1 fruit fly cellular context compared by ENCODE assay signal in genomic region chr2L:20097105-20097631, dm6.
A peak's percentile ranks its signal among the peaks of the same experiment; 100 is the strongest.
TF ChIP-seq lines count a peak whose summit lies in the region.

mRpS18B (minus strand) TSS chr2L:20097253.
Kua (plus strand) TSS chr2L:20097581.

TF ChIP-seq in whole organism, embryonic, 481 proteins besides CTCF, POLR2A, EP300 and RAD21 (continued from another document):
- peak; percentile 9 for TF ChIP-seq CG17802 (tag; optimal IDR thresholded peaks at IDR 0.05; lab: Kevin White, UChicago)
- TF ChIP-seq CG14667 (GFP tag; IDR thresholded peaks at IDR 0.05; lab: Robert Waterston, UW), result no peak
- peak; percentile 40 for TF ChIP-seq CG2129 (GFP tag; IDR thresholded peaks at IDR 0.05; lab: Robert Waterston, UW; ENCODE audit: partially characterized antibody)
- TF ChIP-seq gem (tag; optimal IDR thresholded peaks at IDR 0.05; lab: Kevin White, UChicago), result peak; percentile 78
- peak; percentile 47 for TF ChIP-seq lilli (GFP tag; optimal IDR thresholded peaks at IDR 0.05; lab: Kevin White, UChicago)
- peak; percentile 70 for TF ChIP-seq CG11504 (tag; optimal IDR thresholded peaks at IDR 0.05; lab: Kevin White, UChicago)
- peak; percentile 44 to 53 for TF ChIP-seq dpn (GFP tag; optimal IDR thresholded peaks at IDR 0.05; lab: Kevin White, UChicago)
- peak; percentile 72; the same call in 2 of the 3 replicates for TF ChIP-seq Dbx (GFP tag; IDR thresholded peaks at IDR 0.05; lab: Robert Waterston, UW)
- TF ChIP-seq lab (GFP tag; optimal IDR thresholded peaks at IDR 0.05; lab: Kevin White, UChicago), result peak; percentile 57
- peak; percentile 28; the same call in 1 of the 3 replicates for TF ChIP-seq B-H1 (GFP tag; IDR thresholded peaks at IDR 0.05; lab: Robert Waterston, UW)
- TF ChIP-seq kni (GFP tag; optimal IDR thresholded peaks at IDR 0.05; lab: Kevin White, UChicago), result no peak
- peak; percentile 51 for TF ChIP-seq CG12104 (GFP tag; optimal IDR thresholded peaks at IDR 0.05; lab: Kevin White, UChicago)
- TF ChIP-seq fru (optimal IDR thresholded peaks at IDR 0.05; lab: Kevin White, UChicago), result no peak
- TF ChIP-seq Fer2 (tag; optimal IDR thresholded peaks at IDR 0.05; lab: Kevin White, UChicago), result peak; percentile 51
- TF ChIP-seq CG8388 (GFP tag; optimal IDR thresholded peaks at IDR 0.05; lab: Kevin White, UChicago), result peak; percentile 41
- TF ChIP-seq Adf1 (GFP tag; IDR thresholded peaks at IDR 0.05; lab: Robert Waterston, UW), result peak; percentile 12; the same call in 1 of the 2 replicates
- peak; percentile 53; the same call in 1 of the 2 replicates for TF ChIP-seq Xrp1 (GFP tag; IDR thresholded peaks at IDR 0.05; lab: Robert Waterston, UW)
- TF ChIP-seq CG13775 (GFP tag; optimal IDR thresholded peaks at IDR 0.05; lab: Kevin White, UChicago), result peak; percentile 59
- TF ChIP-seq CG31388 (GFP tag; optimal IDR thresholded peaks at IDR 0.05; lab: Kevin White, UChicago), result no peak
- no peak for TF ChIP-seq CG1024 (GFP tag; IDR thresholded peaks at IDR 0.05; lab: Robert Waterston, UW)
- TF ChIP-seq Hr78 (GFP tag; optimal IDR thresholded peaks at IDR 0.05; lab: Kevin White, UChicago), result no peak
- no peak for TF ChIP-seq nom (GFP tag; optimal IDR thresholded peaks at IDR 0.05; lab: Kevin White, UChicago)
- TF ChIP-seq Atf3 (GFP tag; optimal IDR thresholded peaks at IDR 0.05; lab: Kevin White, UChicago), result no peak
- TF ChIP-seq Oaz (GFP tag; IDR thresholded peaks at IDR 0.05; lab: Robert Waterston, UW), result no peak
- TF ChIP-seq E2f1 (GFP tag; IDR thresholded peaks at IDR 0.05; lab: Robert Waterston, UW), result no peak; the same call in 1 of the 2 replicates
- TF ChIP-seq hth (optimal IDR thresholded peaks at IDR 0.05; lab: Kevin White, UChicago), result no peak
- TF ChIP-seq Lhr (GFP tag; optimal IDR thresholded peaks at IDR 0.05; lab: Kevin White, UChicago), result peak; percentile 45
- TF ChIP-seq abd-A (tag; optimal IDR thresholded peaks at IDR 0.05; lab: Kevin White, UChicago), result no peak
- TF ChIP-seq Stat92E (GFP tag; optimal IDR thresholded peaks at IDR 0.05; lab: Kevin White, UChicago), result no peak
- TF ChIP-seq row (GFP tag; IDR thresholded peaks at IDR 0.05; lab: Robert Waterston, UW), result peak; percentile 86
- peak; percentile 58 for TF ChIP-seq dmrt11E (tag; optimal IDR thresholded peaks at IDR 0.05; lab: Kevin White, UChicago)
- peak; percentile 71; the same call in 1 of the 3 replicates for TF ChIP-seq zfh1 (GFP tag; IDR thresholded peaks at IDR 0.05; lab: Robert Waterston, UW)
- TF ChIP-seq al (GFP tag; IDR thresholded peaks at IDR 0.05; lab: Robert Waterston, UW), result peak; percentile 42; the same call in 1 of the 2 replicates
- peak; percentile 55 for TF ChIP-seq Scr (GFP tag; IDR thresholded peaks at IDR 0.05; lab: Robert Waterston, UW; ENCODE audit: partially characterized antibody)
- peak; percentile 47 for TF ChIP-seq kah (GFP tag; optimal IDR thresholded peaks at IDR 0.05; lab: Kevin White, UChicago)
- TF ChIP-seq CG4854 (GFP tag; optimal IDR thresholded peaks at IDR 0.05; lab: Kevin White, UChicago), result no peak
- no peak for TF ChIP-seq tll (GFP tag; optimal IDR thresholded peaks at IDR 0.05; lab: Kevin White, UChicago)
- TF ChIP-seq gce (GFP tag; IDR thresholded peaks at IDR 0.05; lab: Robert Waterston, UW), result no peak
- peak; percentile 45 for TF ChIP-seq CG30020 (tag; optimal IDR thresholded peaks at IDR 0.05; lab: Kevin White, UChicago)
- TF ChIP-seq ranshi (GFP tag; IDR thresholded peaks at IDR 0.05; lab: Robert Waterston, UW), result peak; percentile 57; the same call in 1 of the 2 replicates
- TF ChIP-seq Deaf1 (tag; optimal IDR thresholded peaks at IDR 0.05; lab: Kevin White, UChicago), result no peak
- TF ChIP-seq sens-2 (GFP tag; IDR thresholded peaks at IDR 0.05; lab: Robert Waterston, UW), result 0 out of 2 replicates have a peak, but pooled peaks have one; percentile 31
- TF ChIP-seq CG3281 (GFP tag; optimal IDR thresholded peaks at IDR 0.05; lab: Kevin White, UChicago), result peak; percentile 50
- no peak for TF ChIP-seq CG8765 (GFP tag; IDR thresholded peaks at IDR 0.05; lab: Robert Waterston, UW)
- TF ChIP-seq ken (GFP tag; IDR thresholded peaks at IDR 0.05; lab: Robert Waterston, UW), result peak; percentile 71
- peak; percentile 2 for TF ChIP-seq gsb-n (tag; optimal IDR thresholded peaks at IDR 0.05; lab: Kevin White, UChicago)
- TF ChIP-seq Xbp1 (GFP tag; optimal IDR thresholded peaks at IDR 0.05; lab: Kevin White, UChicago), result peak; percentile 65
- TF ChIP-seq CG16815 (GFP tag; optimal IDR thresholded peaks at IDR 0.05; lab: Kevin White, UChicago), result no peak
- TF ChIP-seq CG14710 (tag; optimal IDR thresholded peaks at IDR 0.05; lab: Kevin White, UChicago), result peak; percentile 65
- peak; percentile 54 for TF ChIP-seq Fer3 (tag; optimal IDR thresholded peaks at IDR 0.05; lab: Kevin White, UChicago)
- TF ChIP-seq CG34376 (GFP tag; optimal IDR thresholded peaks at IDR 0.05; lab: Kevin White, UChicago), result peak; percentile 43
- TF ChIP-seq unc-4 (GFP tag; IDR thresholded peaks at IDR 0.05; lab: Robert Waterston, UW; ENCODE audit: partially characterized antibody), result peak; percentile 58
- TF ChIP-seq Ets97D (GFP tag; optimal IDR thresholded peaks at IDR 0.05; lab: Kevin White, UChicago), result peak; percentile 41
- peak; percentile 13 for TF ChIP-seq CG33213 (GFP tag; optimal IDR thresholded peaks at IDR 0.05; lab: Kevin White, UChicago)
- no peak for TF ChIP-seq prd (optimal IDR thresholded peaks at IDR 0.05; lab: Kevin White, UChicago)
- peak; percentile 72 for TF ChIP-seq prd (GFP tag; IDR thresholded peaks at IDR 0.05; lab: Robert Waterston, UW)
- TF ChIP-seq Elba2 (GFP tag; optimal IDR thresholded peaks at IDR 0.05; lab: Kevin White, UChicago), result no peak
- no peak for TF ChIP-seq ase (GFP tag; IDR thresholded peaks at IDR 0.05; lab: Robert Waterston, UW)
- TF ChIP-seq MBD-R2 (GFP tag; IDR thresholded peaks at IDR 0.05; lab: Robert Waterston, UW), result peak; percentile 88
- TF ChIP-seq CG15601 (tag; optimal IDR thresholded peaks at IDR 0.05; lab: Kevin White, UChicago), result peak; percentile 49
- TF ChIP-seq en (GFP tag; optimal IDR thresholded peaks at IDR 0.05; lab: Kevin White, UChicago), result no peak
- TF ChIP-seq klu (GFP tag; IDR thresholded peaks at IDR 0.05; lab: Robert Waterston, UW), result peak; percentile 10; the same call in 1 of the 2 replicates
- TF ChIP-seq nmo (GFP tag; optimal IDR thresholded peaks at IDR 0.05; lab: Kevin White, UChicago), result peak; percentile 65
- peak; percentile 7 for TF ChIP-seq CG12769 (tag; optimal IDR thresholded peaks at IDR 0.05; lab: Kevin White, UChicago)
- peak in 1 of 2 experiments; percentile 54 for TF ChIP-seq bsh (GFP tag; optimal IDR thresholded peaks at IDR 0.05; lab: Kevin White, UChicago)
- peak; percentile 63 for TF ChIP-seq CG17829 (tag; optimal IDR thresholded peaks at IDR 0.05; lab: Kevin White, UChicago)
- peak in 1 of 3 experiments; percentile 52 for TF ChIP-seq lola (GFP tag; optimal IDR thresholded peaks at IDR 0.05; lab: Kevin White, UChicago)
- TF ChIP-seq CG13296 (GFP tag; optimal IDR thresholded peaks at IDR 0.05; lab: Kevin White, UChicago), result peak; percentile 54
- TF ChIP-seq CG9932 (GFP tag; IDR thresholded peaks at IDR 0.05; lab: Robert Waterston, UW), result peak; percentile 78
- no peak; the same call in 1 of the 2 replicates for TF ChIP-seq Atf6 (GFP tag; IDR thresholded peaks at IDR 0.05; lab: Robert Waterston, UW)
- peak; percentile 51; the same call in 2 of the 3 replicates for TF ChIP-seq Aef1 (GFP tag; IDR thresholded peaks at IDR 0.05; lab: Robert Waterston, UW)
- TF ChIP-seq CG3407 (GFP tag; optimal IDR thresholded peaks at IDR 0.05; lab: Kevin White, UChicago), result peak; percentile 7
- TF ChIP-seq HHEX (GFP tag; optimal IDR thresholded peaks at IDR 0.05; lab: Kevin White, UChicago), result peak; percentile 35
- TF ChIP-seq zf30C (GFP tag; optimal IDR thresholded peaks at IDR 0.05; lab: Kevin White, UChicago), result no peak
- TF ChIP-seq ttk (GFP tag; IDR thresholded peaks at IDR 0.05; lab: Robert Waterston, UW), result 0 out of 2 replicates have a peak, but pooled peaks have one; percentile 35
- TF ChIP-seq yki (optimal IDR thresholded peaks at IDR 0.05; lab: Kevin White, UChicago), result no peak
- peak; percentile 28 for TF ChIP-seq oc (tag; optimal IDR thresholded peaks at IDR 0.05; lab: Kevin White, UChicago)
- no peak for TF ChIP-seq CG33557 (GFP tag; optimal IDR thresholded peaks at IDR 0.05; lab: Kevin White, UChicago)
- TF ChIP-seq Poxn (GFP tag; IDR thresholded peaks at IDR 0.05; lab: Robert Waterston, UW), result no peak
- TF ChIP-seq Bdp1 (GFP tag; optimal IDR thresholded peaks at IDR 0.05; lab: Kevin White, UChicago), result peak; percentile 1
- no peak for TF ChIP-seq sd (tag; optimal IDR thresholded peaks at IDR 0.05; lab: Kevin White, UChicago)
- no peak for TF ChIP-seq CG10959 (GFP tag; IDR thresholded peaks at IDR 0.05; lab: Robert Waterston, UW)
- peak; percentile 60 for TF ChIP-seq ssp (GFP tag; IDR thresholded peaks at IDR 0.05; lab: Robert Waterston, UW)
- peak; percentile 2 for TF ChIP-seq Dp (GFP tag; optimal IDR thresholded peaks at IDR 0.05; lab: Kevin White, UChicago)
- TF ChIP-seq CG2875 (GFP tag; optimal IDR thresholded peaks at IDR 0.05; lab: Kevin White, UChicago), result no peak
- TF ChIP-seq Ets65A (GFP tag; lab: Kevin White, UChicago), result peak; percentile 53
- TF ChIP-seq Dip2 (GFP tag; IDR thresholded peaks at IDR 0.05; lab: Robert Waterston, UW), result no peak
- TF ChIP-seq D19A (tag; optimal IDR thresholded peaks at IDR 0.05; lab: Kevin White, UChicago), result peak; percentile 33
- peak; percentile 46; the same call in 1 of the 2 replicates for TF ChIP-seq HLH3B (GFP tag; IDR thresholded peaks at IDR 0.05; lab: Robert Waterston, UW)
- TF ChIP-seq CG10366 (GFP tag; IDR thresholded peaks at IDR 0.05; lab: Robert Waterston, UW), result peak; percentile 31; the same call in 1 of the 2 replicates
- TF ChIP-seq CG8290 (GFP tag; optimal IDR thresholded peaks at IDR 0.05; lab: Kevin White, UChicago), result no peak
- TF ChIP-seq CG8290 (tag; optimal IDR thresholded peaks at IDR 0.05; lab: Kevin White, UChicago), result peak; percentile 7 to 26
- peak; percentile 62 for TF ChIP-seq CG6689 (GFP tag; IDR thresholded peaks at IDR 0.05; lab: Robert Waterston, UW)
- TF ChIP-seq Doc3 (GFP tag; IDR thresholded peaks at IDR 0.05; lab: Robert Waterston, UW; ENCODE audit: partially characterized antibody), result peak; percentile 46; the same call in 2 of the 3 replicates
